Fruit fly (Drosophila melanogaster) whole organism, embryonic: ENCODE measurements around the gene Mon1.

Experiments
- BEAF-32 ChIP-seq: fragments of 200-800 bp; sonication (Bioruptor generic); optimal IDR thresholded peaks from 3 replicates; lab custom pipeline; 2017; ENCODE audit warnings: missing biosample characterization, missing genetic modification characterization, mild to moderate bottlenecking, moderate library complexity, missing genetic modification reagents
- Blimp-1 ChIP-seq: fragments of 200-800 bp; sonication (Bioruptor generic); optimal IDR thresholded peaks from 3 replicates; lab custom pipeline; 2018; ENCODE audit warnings: missing biosample characterization, missing genetic modification characterization, mild to moderate bottlenecking, moderate library complexity, missing genetic modification reagents
- CG10979 ChIP-seq: fragments of 200-800 bp; sonication (Bioruptor generic); optimal IDR thresholded peaks from 2 replicates; lab custom pipeline; 2018; ENCODE audit warnings: missing biosample characterization, mild to moderate bottlenecking, missing genetic modification characterization, moderate library complexity
- CG11398 ChIP-seq: fragments of 200-800 bp; sonication (Bioruptor generic); optimal IDR thresholded peaks from 2 replicates; lab custom pipeline; 2016; ENCODE audit warnings: missing biosample characterization, missing genetic modification characterization
- CG13296 ChIP-seq: fragments of 200-800 bp; sonication (Bioruptor generic); optimal IDR thresholded peaks from 3 replicates; lab custom pipeline; 2018; ENCODE audit warnings: missing biosample characterization, mild to moderate bottlenecking, missing genetic modification characterization
- CG14441 ChIP-seq: fragments of 200-800 bp; sonication (Bioruptor generic); IDR thresholded peaks from 2 replicates; pipeline ENCODE4 v1.3.6; 2022; ENCODE audit warnings: missing biosample characterization, missing genetic modification characterization
- CG15479 ChIP-seq: fragments of 200-800 bp; sonication (Bioruptor generic); optimal IDR thresholded peaks from 3 replicates; lab custom pipeline; 2019; ENCODE audit warnings: missing biosample characterization, mild to moderate bottlenecking, missing genetic modification characterization, moderate library complexity
- CG15601 ChIP-seq: fragments of 200-800 bp; sonication (Bioruptor generic); optimal IDR thresholded peaks from 3 replicates; lab custom pipeline; 2019; ENCODE audit warnings: missing biosample characterization, mild to moderate bottlenecking, missing genetic modification characterization, moderate library complexity
- CG1603 ChIP-seq: fragments of 200-800 bp; sonication (Bioruptor generic); optimal IDR thresholded peaks from 2 replicates; lab custom pipeline; 2019; ENCODE audit warnings: missing biosample characterization, mild to moderate bottlenecking, missing genetic modification characterization, moderate library complexity
- CG16813 ChIP-seq: fragments of 200-800 bp; sonication (Bioruptor generic); IDR thresholded peaks from 3 replicates; pipeline ENCODE4 v1.3.6; 2022; ENCODE audit warnings: missing biosample characterization, missing genetic modification characterization; ENCODE audit not compliant: partially characterized antibody
- CG17186 ChIP-seq: fragments of 200-800 bp; sonication (Bioruptor generic); optimal IDR thresholded peaks from 3 replicates; lab custom pipeline; 2017; ENCODE audit warnings: missing biosample characterization, missing genetic modification reagents, missing genetic modification characterization
- CG17802 ChIP-seq: fragments of 200-800 bp; sonication (Bioruptor generic); optimal IDR thresholded peaks from 2 replicates; lab custom pipeline; 2018; ENCODE audit warnings: missing biosample characterization, mild to moderate bottlenecking, missing genetic modification characterization, moderate library complexity
- CG3407 ChIP-seq: fragments of 200-800 bp; sonication (Bioruptor generic); optimal IDR thresholded peaks from 2 replicates; lab custom pipeline; 2018; ENCODE audit warnings: missing biosample characterization, mild to moderate bottlenecking, missing genetic modification characterization
- CG6254 ChIP-seq: fragments of 200-800 bp; sonication (Bioruptor generic); optimal IDR thresholded peaks from 3 replicates; lab custom pipeline; 2017; ENCODE audit warnings: mild to moderate bottlenecking, missing biosample characterization, missing genetic modification reagents, missing genetic modification characterization
- CG6272 ChIP-seq: fragments of 200-800 bp; sonication (Bioruptor generic); IDR thresholded peaks from 2 replicates; pipeline ENCODE4 v1.3.6; 2022; ENCODE audit warnings: missing biosample characterization, missing genetic modification characterization
- CG7556 ChIP-seq: fragments of 200-800 bp; sonication (Bioruptor generic); optimal IDR thresholded peaks from 2 replicates; lab custom pipeline; 2017; ENCODE audit warnings: missing biosample characterization, mild to moderate bottlenecking, missing genetic modification characterization
- CG8388 ChIP-seq: fragments of 200-800 bp; sonication (Bioruptor generic); optimal IDR thresholded peaks from 2 replicates; lab custom pipeline; 2019; ENCODE audit warnings: missing biosample characterization, mild to moderate bottlenecking, missing genetic modification characterization, moderate library complexity
- CTCF ChIP-seq: fragments of 200-800 bp; sonication (Bioruptor generic); optimal IDR thresholded peaks from 2 replicates; lab custom pipeline; 2017; ENCODE audit warnings: missing biosample characterization, mild to moderate bottlenecking, missing genetic modification characterization, moderate library complexity
- Chrac-16 ChIP-seq: fragments of 200-800 bp; sonication (Bioruptor generic); optimal IDR thresholded peaks from 3 replicates; lab custom pipeline; 2016; ENCODE audit warnings: missing biosample characterization, missing genetic modification characterization
- Dbx ChIP-seq: fragments of 200-800 bp; sonication (Bioruptor generic); IDR thresholded peaks from 3 replicates; pipeline ENCODE4 v1.3.6; 2022; ENCODE audit warnings: missing biosample characterization, missing genetic modification characterization
- Dek ChIP-seq: fragments of 200-800 bp; sonication (Bioruptor generic); optimal IDR thresholded peaks from 3 replicates; lab custom pipeline; 2019; ENCODE audit warnings: missing biosample characterization, mild to moderate bottlenecking, missing genetic modification characterization, moderate library complexity
- Dfd ChIP-seq, 2 experiments: fragments of >200 bp; optimal IDR thresholded peaks; 2 replicates each; lab custom pipeline; 2017; ENCODE audit warnings: missing biosample characterization in 2 of 2, missing genetic modification characterization in 2 of 2
- Dip2 ChIP-seq: fragments of 200-800 bp; sonication (Bioruptor generic); IDR thresholded peaks from 2 replicates; pipeline ENCODE4 v1.3.6; 2022; ENCODE audit warnings: missing biosample characterization, missing genetic modification characterization
- Eip74EF ChIP-seq, 2 experiments: fragments of 200-800 bp in 1 of 2; fragments of >200 bp in 1 of 2; sonication (Bioruptor generic) in 1 of 2; optimal IDR thresholded peaks; 2 replicates each; lab custom pipeline; 2017 to 2019; ENCODE audit warnings: missing biosample characterization in 2 of 2, missing genetic modification characterization in 2 of 2, mild to moderate bottlenecking in 1 of 2, moderate library complexity in 1 of 2
- GATAe ChIP-seq: fragments of 200-800 bp; sonication (Bioruptor generic); conservative IDR thresholded peaks from 2 replicates; pipeline ENCODE4 v1.3.6; 2022; ENCODE audit warnings: missing biosample characterization, missing genetic modification characterization
- HLH3B ChIP-seq: fragments of 200-800 bp; sonication (Bioruptor generic); IDR thresholded peaks from 2 replicates; pipeline ENCODE4 v1.3.6; 2022; ENCODE audit warnings: missing biosample characterization, missing genetic modification characterization
- Med ChIP-seq: fragments of 200-800 bp; sonication (Bioruptor generic); peaks from one replicate; lab custom pipeline; 2016; ENCODE audit warnings: missing biosample characterization, missing genetic modification characterization, mild to moderate bottlenecking, inconsistent platforms, moderate library complexity
- Optix ChIP-seq: fragments of 200-800 bp; sonication (Bioruptor generic); IDR thresholded peaks from 3 replicates; pipeline ENCODE4 v1.3.6; 2022; ENCODE audit warnings: missing biosample characterization, missing genetic modification characterization
- Rfx ChIP-seq: fragments of 200-800 bp; sonication (Bioruptor generic); IDR thresholded peaks from 2 replicates; pipeline ENCODE4 v1.3.6; 2022; ENCODE audit warnings: missing biosample characterization, missing genetic modification characterization
- Side ChIP-seq: fragments of 200-800 bp; sonication (Bioruptor generic); optimal IDR thresholded peaks from 2 replicates; lab custom pipeline; 2016; ENCODE audit warnings: missing biosample characterization, missing genetic modification characterization
- Ssrp ChIP-seq: fragments of 200-800 bp; sonication (Bioruptor generic); optimal IDR thresholded peaks from 2 replicates; lab custom pipeline; 2018; ENCODE audit warnings: missing biosample characterization, mild to moderate bottlenecking, missing genetic modification characterization, moderate library complexity
- abd-A ChIP-seq: fragments of 200-800 bp; sonication (Bioruptor generic); optimal IDR thresholded peaks from 3 replicates; lab custom pipeline; 2019; ENCODE audit warnings: missing biosample characterization, mild to moderate bottlenecking, missing genetic modification characterization, moderate library complexity
- ase ChIP-seq: fragments of 200-800 bp; sonication (Bioruptor generic); IDR thresholded peaks from 3 replicates; pipeline ENCODE4 v1.3.6; 2022; ENCODE audit warnings: missing biosample characterization, missing genetic modification characterization
- bowl ChIP-seq: fragments of 200-800 bp; sonication (Bioruptor generic); IDR thresholded peaks from 2 replicates; pipeline ENCODE4 v1.3.6; 2022; ENCODE audit warnings: missing biosample characterization, missing genetic modification characterization
- cas ChIP-seq: fragments of 200-800 bp; sonication (Bioruptor generic); IDR thresholded peaks from 2 replicates; pipeline ENCODE4 v1.3.6; 2022; ENCODE audit warnings: missing biosample characterization, missing genetic modification characterization
- crol ChIP-seq: fragments of 200-800 bp; sonication (Bioruptor generic); IDR thresholded peaks from 2 replicates; pipeline ENCODE4 v1.3.6; 2022; ENCODE audit warnings: missing biosample characterization, missing genetic modification characterization
- dati ChIP-seq: fragments of 200-800 bp; sonication (Bioruptor generic); IDR thresholded peaks from 2 replicates; pipeline ENCODE4 v1.3.6; 2022; ENCODE audit warnings: missing biosample characterization, missing genetic modification characterization
- en ChIP-seq: fragments of 200-800 bp; sonication (Bioruptor generic); optimal IDR thresholded peaks from 2 replicates; lab custom pipeline; 2016; ENCODE audit warnings: missing biosample characterization, missing genetic modification characterization
- gcm2 ChIP-seq: fragments of 200-800 bp; sonication (Bioruptor generic); optimal IDR thresholded peaks from 2 replicates; lab custom pipeline; 2016; ENCODE audit warnings: missing biosample characterization, missing genetic modification characterization
- gsb ChIP-seq: fragments of 200-800 bp; sonication (Bioruptor generic); IDR thresholded peaks from 2 replicates; pipeline ENCODE4 v1.3.6; 2022; ENCODE audit warnings: missing biosample characterization, missing genetic modification characterization
- her ChIP-seq: fragments of 200-800 bp; sonication (Bioruptor generic); optimal IDR thresholded peaks from 2 replicates; lab custom pipeline; 2016; ENCODE audit warnings: missing biosample characterization, missing genetic modification characterization
- lov ChIP-seq, 2 experiments: fragments of 200-800 bp in 1 of 2; fragments of >200 bp in 1 of 2; sonication (Bioruptor generic) in 1 of 2; IDR thresholded peaks in 1 of 2; optimal IDR thresholded peaks in 1 of 2; 2 replicates in 1 of 2; 3 replicates in 1 of 2; pipeline versions ENCODE4 v1.3.6 to Lab custom; 2017 to 2022; ENCODE audit warnings: missing biosample characterization in 1 of 2, missing genetic modification characterization in 1 of 2
- nerfin-1 ChIP-seq: fragments of 200-800 bp; sonication (Bioruptor generic); optimal IDR thresholded peaks from 3 replicates; lab custom pipeline; 2019; ENCODE audit warnings: missing biosample characterization, mild to moderate bottlenecking, missing genetic modification characterization, moderate library complexity
- pan ChIP-seq, 4 experiments: fragments of >200 bp in 3 of 4; fragments of 200-800 bp in 1 of 4; sonication (Bioruptor generic) in 1 of 4; optimal IDR thresholded peaks in 3 of 4; IDR thresholded peaks in 1 of 4; 2 replicates each; pipeline versions ENCODE4 v1.3.6 to Lab custom; 2017 to 2022; ENCODE audit warnings: missing biosample characterization in 2 of 4, missing genetic modification characterization in 2 of 4, mixed read lengths in 1 of 4
- pfk ChIP-seq: fragments of 200-800 bp; sonication (Bioruptor generic); optimal IDR thresholded peaks from 2 replicates; lab custom pipeline; 2018; ENCODE audit warnings: missing biosample characterization, mild to moderate bottlenecking, missing genetic modification characterization, moderate library complexity
- phol ChIP-seq: fragments of 200-800 bp; sonication (Bioruptor generic); optimal IDR thresholded peaks from 3 replicates; lab custom pipeline; 2018; ENCODE audit warnings: missing biosample characterization, mild to moderate bottlenecking, missing genetic modification characterization, moderate library complexity
- pum ChIP-seq: fragments of 200-800 bp; sonication (Bioruptor generic); optimal IDR thresholded peaks from 2 replicates; lab custom pipeline; 2016; ENCODE audit warnings: missing biosample characterization, missing genetic modification characterization
- tna ChIP-seq: fragments of 200-800 bp; sonication (Bioruptor generic); IDR thresholded peaks from 2 replicates; pipeline ENCODE4 v1.3.6; 2022; ENCODE audit warnings: missing biosample characterization, missing genetic modification characterization; ENCODE audit not compliant: partially characterized antibody
- trem ChIP-seq: fragments of 200-800 bp; optimal IDR thresholded peaks from 3 replicates; lab custom pipeline; 2019; ENCODE audit warnings: missing biosample characterization, mild to moderate bottlenecking, missing genetic modification characterization, moderate library complexity
- tup ChIP-seq: fragments of 200-800 bp; sonication (Bioruptor generic); optimal IDR thresholded peaks from 2 replicates; lab custom pipeline; 2016; ENCODE audit warnings: missing biosample characterization, mild to moderate bottlenecking, missing genetic modification characterization, moderate library complexity
- z ChIP-seq: fragments of 200-800 bp; sonication (Bioruptor generic); IDR thresholded peaks from 3 replicates; pipeline ENCODE4 v1.3.6; 2022; ENCODE audit warnings: missing biosample characterization, missing genetic modification characterization

The Mon1 gene

DNA sequence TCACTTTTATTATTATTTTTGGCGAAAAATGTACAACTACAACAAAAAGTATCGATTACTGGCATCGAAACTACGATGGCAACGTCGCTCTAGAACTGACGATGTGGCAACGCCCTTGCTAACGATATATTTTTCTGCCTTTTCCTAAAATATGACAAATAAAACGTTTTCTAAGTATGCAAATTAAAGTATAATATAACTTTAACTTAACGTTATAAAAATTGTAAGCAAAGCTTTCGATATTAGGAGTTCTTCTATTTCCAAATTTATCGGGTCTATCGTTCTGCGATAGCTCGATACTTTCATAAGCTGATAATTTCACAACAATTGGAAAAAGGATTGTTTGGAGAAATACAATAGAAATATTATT lies 32.6 kb downstream of the Mon1 start, which contains the start of the genes Cf2 and CG3008 (continued):
- no peak for TF ChIP-seq CG11398 (GFP tag; lab: Kevin White, UChicago)
- no peak for TF ChIP-seq cas
- TF ChIP-seq Side (GFP tag; lab: Kevin White, UChicago), result no peak
- TF ChIP-seq lov (optimal IDR thresholded peaks at IDR 0.05; lab: Kevin White, UChicago), result no peak
- no peak for TF ChIP-seq lov (GFP tag; IDR thresholded peaks at IDR 0.05; lab: Robert Waterston, UW)
- no peak for TF ChIP-seq Chrac-16
- no peak for TF ChIP-seq CG10979 (tag; lab: Kevin White, UChicago)
- no peak for TF ChIP-seq pfk
- no peak for TF ChIP-seq Eip74EF (GFP tag; optimal IDR thresholded peaks at IDR 0.05; lab: Kevin White, UChicago)
- no peak for TF ChIP-seq pum
- TF ChIP-seq HLH3B (GFP tag; lab: Robert Waterston, UW), result no peak
- no peak for TF ChIP-seq GATAe (GFP tag; lab: Robert Waterston, UW)
- TF ChIP-seq nerfin-1 (tag; lab: Kevin White, UChicago), result no peak
- peak; percentile 70; the same call in 1 of the 2 replicates for TF ChIP-seq tna (GFP tag; lab: Robert Waterston, UW)
- no peak for TF ChIP-seq Optix (GFP tag; lab: Robert Waterston, UW)
- no peak for TF ChIP-seq CG17186
- TF ChIP-seq z (GFP tag; lab: Robert Waterston, UW), result no peak
- no peak for TF ChIP-seq ase (GFP tag; lab: Robert Waterston, UW)
- TF ChIP-seq phol (tag; lab: Kevin White, UChicago), result peak; percentile 50
- no peak for TF ChIP-seq Rfx
- TF ChIP-seq CG16813, result peak; percentile 89
- TF ChIP-seq CTCF, result no peak
- TF ChIP-seq CG15479 (GFP tag; lab: Kevin White, UChicago), result no peak
- TF ChIP-seq CG13296 (GFP tag; lab: Kevin White, UChicago), result no peak
- no peak for TF ChIP-seq abd-A (tag; lab: Kevin White, UChicago)
- TF ChIP-seq Ssrp, result no peak
- no peak for TF ChIP-seq crol
- no peak for TF ChIP-seq CG6254
- no peak for TF ChIP-seq gcm2 (GFP tag; lab: Kevin White, UChicago)
- no peak for TF ChIP-seq Dfd (GFP tag; optimal IDR thresholded peaks at IDR 0.05; lab: Kevin White, UChicago)
- peak; percentile 19 for TF ChIP-seq CG15601
- TF ChIP-seq her (GFP tag; lab: Kevin White, UChicago), result no peak
- TF ChIP-seq Dbx, result no peak
- no peak for TF ChIP-seq tup (GFP tag; lab: Kevin White, UChicago)
- TF ChIP-seq CG14441 (GFP tag; lab: Robert Waterston, UW), result no peak
- no peak for TF ChIP-seq CG8388 (GFP tag; lab: Kevin White, UChicago)
- TF ChIP-seq CG3407 (GFP tag; lab: Kevin White, UChicago), result no peak
- no peak for TF ChIP-seq Dip2 (GFP tag; lab: Robert Waterston, UW)
- TF ChIP-seq CG6272 (GFP tag; lab: Robert Waterston, UW), result no peak
- no peak for TF ChIP-seq gsb (GFP tag; lab: Robert Waterston, UW)
- TF ChIP-seq BEAF-32 (GFP tag; lab: Kevin White, UChicago), result peak; percentile 92
- no peak for TF ChIP-seq Blimp-1 (GFP tag; lab: Kevin White, UChicago)
- peak; percentile 78 for TF ChIP-seq trem (tag; lab: Kevin White, UChicago)
- TF ChIP-seq pan (optimal IDR thresholded peaks at IDR 0.05; lab: Kevin White, UChicago), result no peak
- no peak for TF ChIP-seq pan (GFP tag; optimal IDR thresholded peaks at IDR 0.05 in 1 of 2, IDR thresholded peaks at IDR 0.05 in 1 of 2)
- TF ChIP-seq Dek (tag; lab: Kevin White, UChicago), result no peak
- TF ChIP-seq CG7556 (GFP tag; lab: Kevin White, UChicago), result no peak
- no peak for TF ChIP-seq bowl (GFP tag; lab: Robert Waterston, UW)
- peak; percentile 58 for TF ChIP-seq Med (GFP tag; lab: Kevin White, UChicago)
- no peak for TF ChIP-seq en (GFP tag; lab: Kevin White, UChicago)
- no peak for TF ChIP-seq CG17802 (tag; lab: Kevin White, UChicago)
- TF ChIP-seq dati (GFP tag; lab: Robert Waterston, UW), result no peak
- TF ChIP-seq CG1603 (tag; lab: Kevin White, UChicago), result no peak
- TF ChIP-seq, all 482 proteins: peak for 79
